Fruit fly (Drosophila melanogaster): Measurements from ENCODE around the gene naz.

DNA sequence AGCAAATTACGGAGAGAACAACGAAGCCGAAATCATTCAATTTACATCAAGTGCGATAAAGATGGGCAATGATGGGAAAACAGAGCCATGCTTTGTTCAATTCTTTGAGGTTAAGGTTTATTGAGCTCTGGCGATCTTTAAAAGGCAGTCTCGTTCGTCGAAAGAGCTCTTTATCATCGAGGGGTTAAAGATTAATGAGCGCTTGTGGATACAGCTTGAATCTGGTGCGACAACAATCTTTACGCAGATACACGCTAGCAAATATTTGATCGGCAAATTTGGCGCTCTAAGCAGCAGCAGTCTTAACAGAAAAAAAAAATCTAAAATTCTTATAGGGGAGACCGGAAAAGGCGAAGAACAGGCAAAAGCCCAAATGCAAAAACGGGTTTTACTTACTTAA, 32.7 kb downstream of the naz start:
- TF ChIP-seq CG14655 (GFP tag; optimal IDR thresholded peaks at IDR 0.05) (no peak), CG34367 (tag; optimal IDR thresholded peaks at IDR 0.05) (no peak)

All from whole organism, pupa.